Worm (Caenorhabditis elegans) whole organism, L3 larva: ENCODE measurements around the gene M01B2.8.

Experiments used
- R02D3.7 ChIP-seq: fragments of 150-350 bp; optimal IDR thresholded peaks from 2 replicates; lab custom pipeline; 2014; ENCODE audit warnings: missing biosample characterization, missing genetic modification characterization
- ama-1 ChIP-seq: fragments of 150-350 bp; optimal IDR thresholded peaks from 2 replicates; lab custom pipeline; 2018
- ceh-82 ChIP-seq: fragments of 150-350 bp; optimal IDR thresholded peaks from 2 replicates; lab custom pipeline; 2014; ENCODE audit warnings: missing biosample characterization, missing genetic modification characterization
- egl-27 ChIP-seq: sonication (generic microtip); optimal IDR thresholded peaks from 4 replicates; lab custom pipeline; 2017; ENCODE audit warnings: missing biosample characterization, missing genetic modification reagents, missing genetic modification characterization
- fos-1 ChIP-seq: fragments of 150-350 bp; optimal IDR thresholded peaks from 2 replicates; lab custom pipeline; 2014; ENCODE audit warnings: missing biosample characterization, missing genetic modification characterization
- lin-39 ChIP-seq: fragments of 150-350 bp; optimal IDR thresholded peaks from 2 replicates; lab custom pipeline; 2018; ENCODE audit warnings: missing biosample characterization, missing genetic modification reagents, missing genetic modification characterization
- nhr-11 ChIP-seq: fragments of 150-350 bp; optimal IDR thresholded peaks from 2 replicates; lab custom pipeline; 2014; ENCODE audit warnings: missing biosample characterization, missing genetic modification characterization
- nhr-25 ChIP-seq: sonication (generic microtip); optimal IDR thresholded peaks from 2 replicates; lab custom pipeline; 2017; ENCODE audit warnings: missing biosample characterization, missing genetic modification characterization
- nhr-28 ChIP-seq: fragments of 150-350 bp; optimal IDR thresholded peaks from 2 replicates; lab custom pipeline; 2014; ENCODE audit warnings: missing biosample characterization, missing genetic modification characterization
- unc-62 ChIP-seq: fragments of 150-350 bp; sonication (generic microtip); optimal IDR thresholded peaks from 4 replicates; lab custom pipeline; 2014; ENCODE audit warnings: missing biosample characterization, missing genetic modification reagents, missing genetic modification characterization
- zag-1 ChIP-seq: fragments of 150-350 bp; optimal IDR thresholded peaks from 2 replicates; lab custom pipeline; 2014; ENCODE audit warnings: missing biosample characterization, missing genetic modification characterization
- ztf-4 ChIP-seq: fragments of 150-350 bp; optimal IDR thresholded peaks from 2 replicates; lab custom pipeline; 2014; ENCODE audit warnings: missing biosample characterization, missing genetic modification characterization

ce11 chrV:15274757-15275156 is 14.8 kb downstream of the M01B2.8 start, which contains the start of gene srw-16:
- TF ChIP-seq unc-62 (no peak), ztf-4 (tag; lab: Kevin White, UChicago) (no peak), ceh-82 (tag; lab: Kevin White, UChicago) (no peak), lin-39 (no peak), ama-1 (no peak), zag-1 (no peak), egl-27 (no peak), fos-1 (tag; lab: Kevin White, UChicago) (no peak), nhr-28 (tag; lab: Kevin White, UChicago) (no peak), nhr-25 (no peak), nhr-11 (tag; lab: Kevin White, UChicago) (no peak), R02D3.7 (no peak)
